Worm (Caenorhabditis elegans) whole organism, young adult: ENCODE measurements around the gene F10D7.3.
A peak's percentile ranks its signal among the peaks of the same experiment; 100 is the strongest.

ENCODE experiments used
- C06A6.2 ChIP-seq: fragments of 200-800 bp; sonication (Bioruptor generic); conservative IDR thresholded peaks from 2 replicates; pipeline ENCODE4 v1.3.6; 2022; ENCODE audit warnings: missing genetic modification characterization, missing compliant biosample characterization
- D2030.7 ChIP-seq: fragments of 200-800 bp; sonication (Bioruptor generic); IDR thresholded peaks from 2 replicates; pipeline ENCODE4 v1.3.6; 2022; ENCODE audit warnings: missing genetic modification reagents, missing genetic modification characterization, missing compliant biosample characterization
- F37B4.10 ChIP-seq: fragments of 200-800 bp; sonication (Bioruptor generic); IDR thresholded peaks from 2 replicates; pipeline ENCODE4 v1.3.6; 2022; ENCODE audit warnings: missing genetic modification characterization, missing compliant biosample characterization
- F52B5.7 ChIP-seq: sonication (generic microtip); optimal IDR thresholded peaks from 2 replicates; lab custom pipeline; 2016; ENCODE audit warnings: mild to moderate bottlenecking, missing genetic modification characterization, missing compliant biosample characterization
- F55B11.4 ChIP-seq: sonication (generic microtip); optimal IDR thresholded peaks from 2 replicates; lab custom pipeline; 2016; ENCODE audit warnings: missing compliant biosample characterization, missing genetic modification characterization, borderline replicate concordance; ENCODE audit not compliant: insufficient read depth
- Y53F4B.3 ChIP-seq: fragments of 200-800 bp; sonication (Bioruptor generic); IDR thresholded peaks from 2 replicates; pipeline ENCODE4 v1.3.6; 2022; ENCODE audit warnings: missing genetic modification reagents, missing genetic modification characterization, missing compliant biosample characterization
- Y95B8A.8 ChIP-seq: fragments of 200-800 bp; sonication (Bioruptor generic); IDR thresholded peaks from 2 replicates; pipeline ENCODE4 v1.3.6; 2022; ENCODE audit warnings: missing genetic modification reagents, missing genetic modification characterization, missing compliant biosample characterization
- ama-1 ChIP-seq, 3 experiments: fragments of 150-350 bp in 1 of 3; sonication (generic microtip) in 2 of 3; optimal IDR thresholded peaks; 2 replicates each; lab custom pipeline; 2014 to 2018; ENCODE audit warnings: missing biosample characterization in 2 of 3, missing genetic modification characterization in 2 of 3, missing genetic modification reagents in 2 of 3
- attf-3 ChIP-seq: fragments of 200-800 bp; sonication (Bioruptor generic); conservative IDR thresholded peaks from 2 replicates; pipeline ENCODE4 v1.3.6; 2022; ENCODE audit warnings: missing genetic modification reagents, missing genetic modification characterization, missing compliant biosample characterization
- attf-6 ChIP-seq: fragments of 200-800 bp; sonication (Bioruptor generic); IDR thresholded peaks from 2 replicates; pipeline ENCODE4 v1.3.6; 2022; ENCODE audit warnings: missing genetic modification reagents, missing genetic modification characterization, missing compliant biosample characterization
- ceh-100 ChIP-seq: fragments of 200-800 bp; sonication (Bioruptor generic); IDR thresholded peaks from 2 replicates; pipeline ENCODE4 v1.3.6; 2022; ENCODE audit warnings: missing genetic modification reagents, missing genetic modification characterization, missing compliant biosample characterization
- ceh-27 ChIP-seq: fragments of 200-800 bp; sonication (Bioruptor generic); optimal IDR thresholded peaks from 2 replicates; lab custom pipeline; 2018; ENCODE audit warnings: mild to moderate bottlenecking, missing genetic modification characterization, moderate library complexity, missing compliant biosample characterization
- ceh-79 ChIP-seq: sonication (generic microtip); optimal IDR thresholded peaks from 2 replicates; lab custom pipeline; 2017; ENCODE audit warnings: mild to moderate bottlenecking, missing genetic modification characterization, missing compliant biosample characterization
- ceh-91 ChIP-seq: fragments of 200-800 bp; sonication (Bioruptor generic); IDR thresholded peaks from 2 replicates; pipeline ENCODE4 v1.3.6; 2022; ENCODE audit warnings: missing genetic modification reagents, missing genetic modification characterization, missing compliant biosample characterization
- dox-1 ChIP-seq: fragments of 200-800 bp; sonication (Bioruptor generic); IDR thresholded peaks from 2 replicates; pipeline ENCODE4 v1.3.6; 2022; ENCODE audit warnings: missing genetic modification reagents, missing genetic modification characterization, missing compliant biosample characterization
- dpff-1 ChIP-seq: sonication (generic microtip); optimal IDR thresholded peaks from 2 replicates; lab custom pipeline; 2017; ENCODE audit warnings: mild to moderate bottlenecking, missing genetic modification characterization, missing compliant biosample characterization
- efl-1 ChIP-seq: fragments of 150-350 bp; optimal IDR thresholded peaks from 2 replicates; lab custom pipeline; 2014; ENCODE audit warnings: missing biosample characterization, missing genetic modification reagents, missing genetic modification characterization
- egl-44 ChIP-seq: fragments of 200-800 bp; sonication (Bioruptor generic); IDR thresholded peaks from 2 replicates; pipeline ENCODE4 v1.3.6; 2022; ENCODE audit warnings: missing genetic modification reagents, missing genetic modification characterization, missing compliant biosample characterization
- hlh-12 ChIP-seq: sonication (generic microtip); optimal IDR thresholded peaks from 2 replicates; lab custom pipeline; 2016; ENCODE audit warnings: missing genetic modification characterization, missing compliant biosample characterization
- lin-54 ChIP-seq: fragments of 200-800 bp; sonication (Bioruptor generic); optimal IDR thresholded peaks from 2 replicates; lab custom pipeline; 2018; ENCODE audit warnings: mild to moderate bottlenecking, missing genetic modification characterization, missing compliant biosample characterization
- lsy-27 ChIP-seq: sonication (generic microtip); optimal IDR thresholded peaks from 2 replicates; lab custom pipeline; 2017; ENCODE audit warnings: missing genetic modification characterization, mild to moderate bottlenecking, missing compliant biosample characterization, antibody characterized with exemption, missing genotype, borderline replicate concordance; ENCODE audit not compliant: insufficient read depth
- mxl-1 ChIP-seq: sonication (generic microtip); optimal IDR thresholded peaks from 2 replicates; lab custom pipeline; 2016; ENCODE audit warnings: missing genetic modification characterization, missing compliant biosample characterization
- nfyb-1 ChIP-seq: fragments of 200-800 bp; sonication (Bioruptor generic); IDR thresholded peaks from 2 replicates; pipeline ENCODE4 v1.3.6; 2022; ENCODE audit warnings: missing genetic modification reagents, missing genetic modification characterization, missing compliant biosample characterization
- nhr-27 ChIP-seq: fragments of 200-800 bp; sonication (Bioruptor generic); optimal IDR thresholded peaks from 2 replicates; lab custom pipeline; 2018; ENCODE audit warnings: mild to moderate bottlenecking, missing genetic modification characterization, moderate library complexity, missing compliant biosample characterization
- nhr-80 ChIP-seq: sonication (generic microtip); optimal IDR thresholded peaks from 2 replicates; lab custom pipeline; 2016; ENCODE audit warnings: missing genetic modification characterization, missing compliant biosample characterization
- pha-4 ChIP-seq: fragments of 150-350 bp; sonication (generic microtip); optimal IDR thresholded peaks from 2 replicates; lab custom pipeline; 2014; ENCODE audit warnings: missing biosample characterization, missing genetic modification reagents, missing genetic modification characterization
- sdz-38 ChIP-seq: sonication (generic microtip); optimal IDR thresholded peaks from 2 replicates; lab custom pipeline; 2016; ENCODE audit warnings: missing genotype, missing genetic modification characterization, missing compliant biosample characterization
- snpc-1.3 ChIP-seq: sonication (generic microtip); optimal IDR thresholded peaks from 2 replicates; lab custom pipeline; 2017; ENCODE audit warnings: missing genetic modification characterization, mild to moderate bottlenecking, missing compliant biosample characterization, antibody characterized with exemption, moderate library complexity, missing genotype, missing genetic modification reagents; ENCODE audit not compliant: insufficient read depth
- somi-1 ChIP-seq: fragments of 200-800 bp; sonication (Bioruptor generic); optimal IDR thresholded peaks from 2 replicates; lab custom pipeline; 2018; ENCODE audit warnings: mild to moderate bottlenecking, missing genetic modification characterization, missing compliant biosample characterization
- xnd-1 ChIP-seq: sonication (generic microtip); optimal IDR thresholded peaks from 2 replicates; lab custom pipeline; 2016; ENCODE audit warnings: missing genotype, missing genetic modification reagents, missing genetic modification characterization, missing compliant biosample characterization
- zfh-2 ChIP-seq: fragments of 200-800 bp; sonication (Bioruptor generic); conservative IDR thresholded peaks from 2 replicates; pipeline ENCODE4 v1.3.6; 2022; ENCODE audit warnings: missing genetic modification reagents, missing genetic modification characterization, missing compliant biosample characterization
- ztf-3 ChIP-seq: fragments of 200-800 bp; sonication (Bioruptor generic); optimal IDR thresholded peaks from 2 replicates; lab custom pipeline; 2018; ENCODE audit warnings: mild to moderate bottlenecking, missing genetic modification characterization, missing compliant biosample characterization
- ztf-6 ChIP-seq: fragments of 200-800 bp; sonication (Bioruptor generic); IDR thresholded peaks from 2 replicates; pipeline ENCODE4 v1.3.6; 2022; ENCODE audit warnings: missing genetic modification reagents, missing genetic modification characterization, missing compliant biosample characterization

Gene F10D7.3

DNA sequence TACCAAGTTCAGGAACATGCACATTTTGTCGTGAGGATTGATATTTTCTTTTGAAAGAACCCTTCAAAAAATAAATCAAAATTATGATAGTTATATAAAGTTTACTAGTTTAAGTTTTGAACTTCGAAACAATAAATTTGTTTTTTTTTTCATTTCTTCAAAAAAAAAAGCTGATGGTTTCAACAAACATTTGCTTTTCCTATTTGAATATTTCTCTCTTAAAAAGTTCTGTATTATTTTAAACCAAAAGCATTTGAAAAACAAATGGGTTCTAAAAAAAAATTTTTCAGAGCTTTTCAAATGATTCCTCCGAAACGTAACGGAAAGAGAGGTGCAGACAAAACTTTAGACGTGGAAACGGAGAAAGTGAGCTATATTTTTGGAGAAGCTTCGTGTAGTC, 34.0 kb downstream of the F10D7.3 start, which contains the start of gene C53C11.1:
TSS of gene C53C11.1 (plus strand) at position 301 of the 400 bp plus-strand sequence.
- TF ChIP-seq hlh-12 = no peak
- TF ChIP-seq zfh-2 (GFP tag; lab: Robert Waterston, UW) = no peak
- TF ChIP-seq nfyb-1 = no peak
- no peak for TF ChIP-seq ama-1 (optimal IDR thresholded peaks at IDR 0.05; lab: Kevin White, UChicago)
- no peak for TF ChIP-seq ama-1 (GFP tag; optimal IDR thresholded peaks at IDR 0.05; lab: Kevin White, UChicago)
- no peak for TF ChIP-seq nhr-80
- TF ChIP-seq ztf-3 = no peak
- TF ChIP-seq lsy-27 = no peak
- no peak for TF ChIP-seq Y95B8A.8 (GFP tag; lab: Robert Waterston, UW)
- no peak for TF ChIP-seq C06A6.2 (GFP tag; lab: Robert Waterston, UW)

DNA sequence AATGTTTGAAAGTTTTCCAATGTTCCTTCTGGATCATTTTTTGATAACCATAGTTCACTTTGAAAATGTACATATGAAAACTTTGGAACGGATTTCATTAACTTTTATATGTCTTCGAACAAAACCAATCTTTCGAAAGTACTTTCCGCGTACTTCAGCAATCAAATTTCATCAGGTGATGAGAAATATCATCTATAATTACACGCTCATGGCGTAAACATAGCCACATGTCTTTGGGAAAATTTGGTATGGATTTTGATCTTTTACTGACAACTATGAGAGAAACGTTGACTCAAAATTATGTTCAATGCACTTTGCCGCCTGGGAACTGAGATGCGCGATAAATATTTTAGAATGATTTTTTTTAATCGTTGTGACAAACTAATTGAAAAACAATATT, 35.5 kb downstream of the F10D7.3 start:
- TF ChIP-seq ceh-91 (GFP tag; lab: Robert Waterston, UW) = no peak

DNA sequence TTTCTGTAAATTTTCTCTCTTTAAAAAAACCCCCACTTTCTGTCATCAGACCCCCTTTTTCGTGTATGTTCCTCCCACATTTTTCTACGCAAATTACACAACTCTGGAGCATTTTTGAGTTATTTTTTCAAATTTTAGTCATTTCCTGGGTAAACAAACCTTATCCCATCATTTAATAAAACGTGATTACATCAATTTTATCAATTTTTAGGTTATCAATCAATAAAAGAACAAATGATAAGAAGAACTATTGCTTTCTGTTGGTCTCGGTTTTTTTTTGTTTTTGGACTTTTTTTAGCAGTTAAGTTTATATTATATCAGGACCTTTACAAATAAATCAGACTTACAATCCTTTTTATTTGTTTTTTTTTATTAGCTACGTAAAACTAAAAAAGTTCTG, 38.1 kb downstream of the F10D7.3 start, which contains the start of gene C53C11.2:
TSS of gene C53C11.2 (plus strand) at position 284 of the 400 bp plus-strand sequence.
- TF ChIP-seq ztf-6 (GFP tag; lab: Robert Waterston, UW) (no peak), nhr-80 (peak; percentile 9)
- TF ChIP-seq, all 124 proteins: peak for 1

DNA sequence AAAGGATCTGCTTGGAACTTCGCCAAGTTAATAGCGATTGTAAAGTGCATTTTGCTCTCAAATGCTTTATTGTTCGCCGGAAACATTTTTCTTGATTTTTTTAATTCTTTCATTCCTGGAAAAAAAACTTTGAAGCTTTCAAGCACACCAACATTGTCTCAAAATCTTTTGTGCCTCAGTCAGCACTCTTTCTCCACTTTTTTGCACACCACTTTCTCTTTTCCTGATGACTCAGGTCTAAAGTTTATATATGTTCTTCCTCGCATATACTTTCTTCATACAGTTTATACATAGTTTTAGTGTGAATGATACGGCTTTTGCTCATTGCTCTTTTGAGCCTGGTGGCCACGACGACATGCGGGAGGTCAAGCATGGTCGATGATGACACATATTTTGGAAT, 40.7 kb downstream of the F10D7.3 start, which contains the start of gene C53C11.5:
TSS of gene C53C11.5 (plus strand) at position 301 of the 400 bp plus-strand sequence.
- TF ChIP-seq attf-6 (GFP tag; lab: Robert Waterston, UW) = no peak
- no peak for TF ChIP-seq lsy-27
- TF ChIP-seq C06A6.2 (GFP tag; lab: Robert Waterston, UW) = no peak
- no peak for TF ChIP-seq somi-1 (GFP tag; lab: Kevin White, UChicago)
- TF ChIP-seq pha-4 = no peak
- TF ChIP-seq attf-3 (GFP tag; lab: Robert Waterston, UW) = no peak
- TF ChIP-seq F37B4.10 (GFP tag; lab: Robert Waterston, UW) = no peak
- TF ChIP-seq Y53F4B.3 (GFP tag; lab: Robert Waterston, UW) = no peak
- TF ChIP-seq mxl-1 (tag; lab: Kevin White, UChicago) = no peak
- TF ChIP-seq F52B5.7 = no peak
- TF ChIP-seq D2030.7 = no peak
- no peak for TF ChIP-seq ceh-79 (tag; lab: Kevin White, UChicago)

DNA sequence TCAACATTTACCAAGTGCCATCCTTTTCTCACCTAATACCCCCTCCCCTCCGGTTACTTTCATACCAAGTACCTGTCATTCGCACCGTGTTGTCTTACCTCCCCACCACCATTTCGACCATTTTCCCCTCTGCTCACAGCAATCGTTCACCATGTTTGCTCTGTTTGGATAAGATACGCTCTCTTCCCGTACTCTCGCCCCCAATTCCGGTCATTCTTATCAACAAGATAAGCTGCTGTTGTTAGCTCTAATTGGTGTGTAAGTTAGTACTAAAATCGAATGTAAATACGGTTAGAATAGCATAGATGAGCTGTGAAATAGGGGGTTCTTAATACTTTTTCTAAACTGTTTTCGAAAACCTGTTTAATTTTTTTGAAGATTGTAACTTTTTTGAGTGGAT, 43.9 kb downstream of the F10D7.3 start:
- TF ChIP-seq efl-1 (GFP tag; lab: Kevin White, UChicago) (no peak), egl-44 (GFP tag; lab: Robert Waterston, UW) (no peak), ceh-100 (GFP tag; lab: Robert Waterston, UW) (no peak), xnd-1 (tag; lab: Kevin White, UChicago) (no peak), nhr-27 (no peak)

DNA sequence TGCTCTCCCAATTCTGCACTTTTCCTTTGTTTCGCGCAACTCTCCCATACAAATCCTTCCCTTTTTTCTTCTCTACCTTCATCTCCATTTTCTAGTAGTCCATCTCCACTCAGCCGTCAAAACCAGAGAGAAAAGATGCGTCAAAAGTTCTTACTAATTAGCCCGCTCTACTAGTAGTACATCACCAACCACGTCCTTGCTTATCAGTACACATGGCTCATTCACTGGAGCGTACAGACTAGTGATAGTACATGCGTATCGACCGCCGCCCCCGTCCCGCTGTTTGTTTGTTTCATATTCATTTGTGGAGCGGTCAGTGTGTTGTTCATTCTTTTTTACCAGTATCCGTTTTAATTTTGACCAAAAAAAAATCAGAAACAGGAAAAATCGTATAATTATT, 45.4 kb downstream of the F10D7.3 start:
- TF ChIP-seq dox-1 (GFP tag; lab: Robert Waterston, UW) = 0 out of 2 replicates have a peak, but pooled peaks have one; percentile 12
- TF ChIP-seq snpc-1.3 (tag; lab: Kevin White, UChicago) = no peak
- TF ChIP-seq, all 124 proteins: peak for 1

DNA sequence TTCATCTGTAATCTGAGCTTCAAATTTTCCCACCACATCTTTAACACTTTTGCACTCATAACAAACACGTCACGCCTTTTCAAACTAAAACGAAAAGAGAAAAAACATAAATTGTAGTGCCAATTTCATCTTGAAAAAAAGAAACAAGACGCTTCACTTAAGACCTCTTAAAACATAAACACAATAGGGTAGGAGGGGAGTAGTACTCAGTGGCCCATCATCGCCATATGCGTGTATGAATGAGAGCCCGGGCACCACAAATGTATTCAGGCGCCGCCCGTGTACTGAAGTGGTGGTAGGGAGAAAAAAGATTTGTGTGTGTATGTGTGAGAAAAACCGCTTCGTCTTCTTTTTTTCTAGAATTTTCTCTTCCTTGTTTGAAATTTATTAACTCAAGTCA, 47.2 kb downstream of the F10D7.3 start:
- peak; percentile 73 for TF ChIP-seq ceh-27 (GFP tag; lab: Kevin White, UChicago)
- TF ChIP-seq dpff-1 (tag; lab: Kevin White, UChicago) = no peak
- no peak for TF ChIP-seq F55B11.4 (tag; lab: Kevin White, UChicago)
- no peak for TF ChIP-seq lin-54 (GFP tag; lab: Kevin White, UChicago)
- no peak for TF ChIP-seq sdz-38 (tag; lab: Kevin White, UChicago)
